Worm (Caenorhabditis elegans): Measurements from ENCODE around the gene srg-61.

The srg-61 gene

ce11 chrV:2718688-2719185 is 21.4 kb downstream of the srg-61 start, which contains the start of gene srt-29:
Gene srt-29, minus strand, starts transcription at chrV:2719135.
- no peak for TF ChIP-seq nhr-21 (tag; optimal IDR thresholded peaks at IDR 0.05)
- TF ChIP-seq ztf-4 (tag; optimal IDR thresholded peaks at IDR 0.05), result no peak
- TF ChIP-seq nhr-77 (tag; optimal IDR thresholded peaks at IDR 0.05), result no peak
- TF ChIP-seq elt-1 (tag; optimal IDR thresholded peaks at IDR 0.05), result no peak
- TF ChIP-seq aly-2 (tag; optimal IDR thresholded peaks at IDR 0.05), result no peak
- no peak for TF ChIP-seq mdl-1 (tag; optimal IDR thresholded peaks at IDR 0.05)
- no peak for TF ChIP-seq peb-1 (tag; optimal IDR thresholded peaks at IDR 0.05)

DNA sequence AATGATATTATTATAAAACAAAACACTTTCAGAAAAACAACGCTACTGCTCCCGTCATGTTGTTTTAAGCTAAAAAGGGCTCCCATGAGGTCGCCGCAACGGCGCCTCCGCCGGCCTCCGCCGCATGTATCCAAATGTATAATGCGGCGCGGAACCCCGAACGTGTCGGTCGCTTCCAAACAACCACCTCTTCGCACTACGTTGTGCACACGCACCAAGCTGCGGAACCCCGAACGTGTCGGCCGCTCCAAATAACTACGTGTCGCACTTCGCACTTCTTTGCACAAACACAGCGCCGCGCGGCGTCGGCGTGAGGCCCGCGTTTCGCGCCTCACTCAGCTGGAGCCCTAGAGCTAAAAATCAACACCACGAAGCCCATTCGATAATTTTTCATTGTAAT is 23.2 kb downstream of the srg-61 start:
- TF ChIP-seq elt-1 (tag; optimal IDR thresholded peaks at IDR 0.05) (no peak), fos-1 (tag; optimal IDR thresholded peaks at IDR 0.05) (no peak), Y55F3AM.14 (GFP tag; optimal IDR thresholded peaks at IDR 0.05) (no peak), dmd-4 (tag; optimal IDR thresholded peaks at IDR 0.05) (no peak), snpc-4 (tag; optimal IDR thresholded peaks at IDR 0.05) (no peak), gmeb-1 (tag; optimal IDR thresholded peaks at IDR 0.05) (no peak), nhr-12 (tag; optimal IDR thresholded peaks at IDR 0.05) (no peak), nhr-25 (tag; optimal IDR thresholded peaks at IDR 0.05) (no peak), lin-39 (tag; optimal IDR thresholded peaks at IDR 0.05) (no peak), mbf-1 (tag; optimal IDR thresholded peaks at IDR 0.05) (no peak), F13H6.1 (tag; optimal IDR thresholded peaks at IDR 0.05) (no peak), nhr-23 (tag; optimal IDR thresholded peaks at IDR 0.05) (no peak), blmp-1 (tag; optimal IDR thresholded peaks at IDR 0.05; ENCODE audit: insufficient read depth) (no peak), mdl-1 (tag; optimal IDR thresholded peaks at IDR 0.05) (no peak), nhr-6 (tag; optimal IDR thresholded peaks at IDR 0.05) (no peak), zag-1 (tag; optimal IDR thresholded peaks at IDR 0.05) (no peak), peb-1 (tag; optimal IDR thresholded peaks at IDR 0.05) (no peak), nhr-129 (tag; optimal IDR thresholded peaks at IDR 0.05) (no peak), ceh-82 (tag; optimal IDR thresholded peaks at IDR 0.05) (no peak), ztf-4 (tag; optimal IDR thresholded peaks at IDR 0.05) (no peak)

ce11 chrV:2713532-2713931 is 26.6 kb downstream of the srg-61 start, which contains the start of gene srt-28:
Gene srt-28, minus strand, starts transcription at chrV:2713632.
- no peak for TF ChIP-seq lin-39 (tag; optimal IDR thresholded peaks at IDR 0.05)
- TF ChIP-seq unc-39 (tag; optimal IDR thresholded peaks at IDR 0.05), result no peak
- TF ChIP-seq nhr-10 (tag; optimal IDR thresholded peaks at IDR 0.05), result no peak
- no peak for TF ChIP-seq nhr-25 (tag; optimal IDR thresholded peaks at IDR 0.05)
- no peak for TF ChIP-seq gmeb-1 (tag; optimal IDR thresholded peaks at IDR 0.05)
- no peak for TF ChIP-seq zag-1 (tag; optimal IDR thresholded peaks at IDR 0.05)
- no peak for TF ChIP-seq unc-55 (GFP tag; optimal IDR thresholded peaks at IDR 0.05)
- no peak for TF ChIP-seq nhr-129 (tag; optimal IDR thresholded peaks at IDR 0.05)
- no peak for TF ChIP-seq unc-62 (GFP tag; optimal IDR thresholded peaks at IDR 0.05)
- no peak for TF ChIP-seq dmd-4 (tag; optimal IDR thresholded peaks at IDR 0.05)
- no peak for TF ChIP-seq ZK546.5 (tag; optimal IDR thresholded peaks at IDR 0.05)
- TF ChIP-seq sem-4 (tag; optimal IDR thresholded peaks at IDR 0.05), result no peak
- no peak for TF ChIP-seq nhr-11 (tag; optimal IDR thresholded peaks at IDR 0.05)
- no peak for TF ChIP-seq fos-1 (tag; optimal IDR thresholded peaks at IDR 0.05)
- TF ChIP-seq snpc-4 (tag; optimal IDR thresholded peaks at IDR 0.05), result no peak

ce11 chrV:2711429-2711828 is 28.7 kb downstream of the srg-61 start, which contains the start of gene C24B9.3:
Gene C24B9.3, minus strand, starts transcription at chrV:2711599.
- TF ChIP-seq sma-9 (GFP tag; optimal IDR thresholded peaks at IDR 0.05) (peak; percentile 39), sma-9 (tag; optimal IDR thresholded peaks at IDR 0.05) (no peak), fos-1 (tag; optimal IDR thresholded peaks at IDR 0.05) (peak; percentile 69), gmeb-1 (tag; optimal IDR thresholded peaks at IDR 0.05) (peak; percentile 5), ztf-11 (tag; optimal IDR thresholded peaks at IDR 0.05) (no peak), aly-2 (tag; optimal IDR thresholded peaks at IDR 0.05) (no peak), nhr-21 (tag; optimal IDR thresholded peaks at IDR 0.05) (no peak), alr-1 (tag; optimal IDR thresholded peaks at IDR 0.05) (no peak), nhr-237 (tag; optimal IDR thresholded peaks at IDR 0.05) (no peak), crh-2 (tag; optimal IDR thresholded peaks at IDR 0.05) (peak; percentile 8)

ce11 chrV:2710192-2710591 is 29.9 kb downstream of the srg-61 start:
- TF ChIP-seq nhr-12 (tag; optimal IDR thresholded peaks at IDR 0.05) (no peak), unc-55 (GFP tag; optimal IDR thresholded peaks at IDR 0.05) (no peak), ceh-82 (tag; optimal IDR thresholded peaks at IDR 0.05) (no peak), nhr-10 (tag; optimal IDR thresholded peaks at IDR 0.05) (no peak), lsy-2 (tag; optimal IDR thresholded peaks at IDR 0.05) (no peak), lin-39 (tag; optimal IDR thresholded peaks at IDR 0.05) (no peak), skn-1 (tag; optimal IDR thresholded peaks at IDR 0.05) (no peak), lin-13 (GFP tag; optimal IDR thresholded peaks at IDR 0.05) (no peak), nhr-77 (tag; optimal IDR thresholded peaks at IDR 0.05) (no peak), alr-1 (tag; optimal IDR thresholded peaks at IDR 0.05) (no peak), sem-4 (tag; optimal IDR thresholded peaks at IDR 0.05) (no peak), crh-2 (tag; optimal IDR thresholded peaks at IDR 0.05) (no peak), nhr-25 (tag; optimal IDR thresholded peaks at IDR 0.05) (no peak), blmp-1 (tag; optimal IDR thresholded peaks at IDR 0.05; ENCODE audit: insufficient read depth) (no peak), nhr-237 (tag; optimal IDR thresholded peaks at IDR 0.05) (no peak), unc-62 (GFP tag; optimal IDR thresholded peaks at IDR 0.05) (no peak), mbf-1 (tag; optimal IDR thresholded peaks at IDR 0.05) (no peak), mdl-1 (tag; optimal IDR thresholded peaks at IDR 0.05) (no peak), sma-3 (GFP tag; optimal IDR thresholded peaks at IDR 0.05) (no peak)

Data from whole organism, L2 larva.